Fruit fly (Drosophila melanogaster) whole organism, embryonic: ENCODE results near the gene IKKbeta.

Source experiments
- Adf1 ChIP-seq: fragments of 200-800 bp; sonication (Bioruptor generic); IDR thresholded peaks from 2 replicates; pipeline ENCODE4 v1.3.6; 2022; ENCODE audit warnings: missing biosample characterization, missing genetic modification characterization
- Asciz ChIP-seq: fragments of 200-800 bp; sonication (Bioruptor generic); optimal IDR thresholded peaks from 2 replicates; lab custom pipeline; 2017; ENCODE audit warnings: missing biosample characterization, mild to moderate bottlenecking, missing genetic modification characterization, missing genetic modification reagents
- Awh ChIP-seq: fragments of 200-800 bp; sonication (Bioruptor generic); IDR thresholded peaks from 2 replicates; pipeline ENCODE4, ENCODE4 v1.3.6; 2022; ENCODE audit warnings: missing biosample characterization, missing genetic modification characterization
- Blimp-1 ChIP-seq: fragments of 200-800 bp; sonication (Bioruptor generic); optimal IDR thresholded peaks from 3 replicates; lab custom pipeline; 2018; ENCODE audit warnings: missing biosample characterization, missing genetic modification characterization, mild to moderate bottlenecking, moderate library complexity, missing genetic modification reagents
- Bteb2 ChIP-seq: fragments of 200-800 bp; sonication (Bioruptor generic); optimal IDR thresholded peaks from 2 replicates; lab custom pipeline; 2016; ENCODE audit warnings: missing biosample characterization, missing genetic modification characterization
- CG14441 ChIP-seq: fragments of 200-800 bp; sonication (Bioruptor generic); IDR thresholded peaks from 2 replicates; pipeline ENCODE4 v1.3.6; 2022; ENCODE audit warnings: missing biosample characterization, missing genetic modification characterization
- CG1529 ChIP-seq: fragments of 200-800 bp; sonication (Bioruptor generic); optimal IDR thresholded peaks from 3 replicates; lab custom pipeline; 2018; ENCODE audit warnings: missing biosample characterization, missing genetic modification characterization
- CG17328 ChIP-seq: fragments of 200-800 bp; sonication (Bioruptor generic); IDR thresholded peaks from 2 replicates; pipeline ENCODE4 v1.3.6; 2022; ENCODE audit warnings: missing biosample characterization, missing genetic modification characterization
- CG1792 ChIP-seq: fragments of 200-800 bp; sonication (Bioruptor generic); optimal IDR thresholded peaks from 2 replicates; lab custom pipeline; 2016; ENCODE audit warnings: missing biosample characterization, missing genetic modification characterization
- CG34224 ChIP-seq: fragments of 200-800 bp; sonication (Bioruptor generic); IDR thresholded peaks from 3 replicates; pipeline ENCODE4 v1.3.6; 2022; ENCODE audit warnings: missing biosample characterization, missing genetic modification characterization; ENCODE audit not compliant: partially characterized antibody
- CG4730 ChIP-seq: fragments of 200-800 bp; sonication (Bioruptor generic); IDR thresholded peaks from 2 replicates; pipeline ENCODE4 v1.3.6; 2022; ENCODE audit warnings: missing biosample characterization, missing genetic modification characterization
- CG6175 ChIP-seq: fragments of 200-800 bp; sonication (Bioruptor generic); IDR thresholded peaks from 3 replicates; pipeline ENCODE4 v1.3.6; 2022; ENCODE audit warnings: missing biosample characterization, missing genetic modification characterization
- CG9609 ChIP-seq: fragments of 200-800 bp; sonication (Bioruptor generic); optimal IDR thresholded peaks from 3 replicates; lab custom pipeline; 2016; ENCODE audit warnings: missing biosample characterization, missing genetic modification characterization
- CHES-1-like ChIP-seq: fragments of 200-800 bp; sonication (Bioruptor generic); optimal IDR thresholded peaks from 2 replicates; lab custom pipeline; 2016; ENCODE audit warnings: missing biosample characterization, missing genetic modification characterization
- HLHmδ ChIP-seq: fragments of 200-800 bp; sonication (Bioruptor generic); optimal IDR thresholded peaks from 2 replicates; lab custom pipeline; 2018; ENCODE audit warnings: missing biosample characterization, mild to moderate bottlenecking, missing genetic modification characterization, moderate library complexity
- Hr78 ChIP-seq, 2 experiments: fragments of 200-800 bp in 1 of 2; fragments of >200 bp in 1 of 2; sonication (Bioruptor generic) in 1 of 2; optimal IDR thresholded peaks; 2 replicates each; lab custom pipeline; 2017 to 2019; ENCODE audit warnings: missing biosample characterization in 2 of 2, missing genetic modification characterization in 2 of 2, mild to moderate bottlenecking in 1 of 2, moderate library complexity in 1 of 2
- MTF-1 ChIP-seq: fragments of 200-800 bp; sonication (Bioruptor generic); optimal IDR thresholded peaks from 2 replicates; lab custom pipeline; 2018; ENCODE audit warnings: missing biosample characterization, mild to moderate bottlenecking, missing genetic modification characterization, borderline replicate concordance
- Med ChIP-seq: fragments of 200-800 bp; sonication (Bioruptor generic); peaks from one replicate; lab custom pipeline; 2016; ENCODE audit warnings: missing biosample characterization, missing genetic modification characterization, mild to moderate bottlenecking, inconsistent platforms, moderate library complexity
- Meics ChIP-seq: fragments of 200-800 bp; sonication (Bioruptor generic); optimal IDR thresholded peaks from 2 replicates; lab custom pipeline; 2017; ENCODE audit warnings: missing biosample characterization, mild to moderate bottlenecking, missing genetic modification characterization
- NC2β ChIP-seq: fragments of 200-800 bp; sonication (Bioruptor generic); optimal IDR thresholded peaks from 2 replicates; lab custom pipeline; 2016; ENCODE audit warnings: missing biosample characterization, missing genetic modification characterization
- NfI ChIP-seq: fragments of 200-800 bp; sonication (Bioruptor generic); optimal IDR thresholded peaks from 3 replicates; lab custom pipeline; 2018; ENCODE audit warnings: missing biosample characterization, mild to moderate bottlenecking, missing genetic modification characterization, moderate library complexity
- Optix ChIP-seq: fragments of 200-800 bp; sonication (Bioruptor generic); IDR thresholded peaks from 3 replicates; pipeline ENCODE4 v1.3.6; 2022; ENCODE audit warnings: missing biosample characterization, missing genetic modification characterization
- Rfx ChIP-seq: fragments of 200-800 bp; sonication (Bioruptor generic); IDR thresholded peaks from 2 replicates; pipeline ENCODE4 v1.3.6; 2022; ENCODE audit warnings: missing biosample characterization, missing genetic modification characterization
- Trl ChIP-seq, 3 experiments: fragments of >200 bp in 2 of 3; fragments of 200-800 bp in 1 of 3; sonication (Bioruptor generic) in 1 of 3; optimal IDR thresholded peaks; 2 replicates in 1 of 3; 3 replicates in 2 of 3; lab custom pipeline; 2016 to 2017; ENCODE audit warnings: missing biosample characterization in 1 of 3, missing genetic modification characterization in 1 of 3
- Vsx1 ChIP-seq: fragments of 200-800 bp; sonication (Bioruptor generic); optimal IDR thresholded peaks from 2 replicates; lab custom pipeline; 2017; ENCODE audit warnings: missing biosample characterization, mild to moderate bottlenecking, missing genetic modification characterization, missing genetic modification reagents
- Xrp1 ChIP-seq: fragments of 200-800 bp; sonication (Bioruptor generic); IDR thresholded peaks from 2 replicates; pipeline ENCODE4 v1.3.6; 2022; ENCODE audit warnings: missing biosample characterization, missing genetic modification characterization
- ash1 ChIP-seq: fragments of 200-800 bp; sonication (Bioruptor generic); optimal IDR thresholded peaks from 2 replicates; lab custom pipeline; 2018; ENCODE audit warnings: missing biosample characterization, mild to moderate bottlenecking, missing genetic modification characterization
- az2 ChIP-seq: fragments of 200-800 bp; sonication (Bioruptor generic); optimal IDR thresholded peaks from 3 replicates; lab custom pipeline; 2016; ENCODE audit warnings: missing biosample characterization, missing genetic modification characterization
- ci ChIP-seq: fragments of 200-800 bp; sonication (Bioruptor generic); IDR thresholded peaks from 3 replicates; pipeline ENCODE4 v1.3.6; 2022; ENCODE audit warnings: missing biosample characterization, missing genetic modification characterization
- en ChIP-seq: fragments of 200-800 bp; sonication (Bioruptor generic); optimal IDR thresholded peaks from 2 replicates; lab custom pipeline; 2016; ENCODE audit warnings: missing biosample characterization, missing genetic modification characterization
- exex ChIP-seq: fragments of 200-800 bp; sonication (Bioruptor generic); optimal IDR thresholded peaks from 4 replicates; lab custom pipeline; 2018; ENCODE audit warnings: missing biosample characterization, mild to moderate bottlenecking, missing genetic modification characterization, moderate library complexity
- gem ChIP-seq: fragments of 200-800 bp; sonication (Bioruptor generic); optimal IDR thresholded peaks from 2 replicates; lab custom pipeline; 2019; ENCODE audit warnings: missing biosample characterization, mild to moderate bottlenecking, missing genetic modification characterization, moderate library complexity
- grau ChIP-seq: fragments of 200-800 bp; optimal IDR thresholded peaks from 3 replicates; lab custom pipeline; 2019; ENCODE audit warnings: missing biosample characterization, mild to moderate bottlenecking, missing genetic modification characterization, moderate library complexity
- hb ChIP-seq: fragments of 200-800 bp; sonication (Bioruptor generic); IDR thresholded peaks from 3 replicates; pipeline ENCODE4 v1.3.6; 2022; ENCODE audit warnings: missing biosample characterization, missing genetic modification characterization; ENCODE audit not compliant: partially characterized antibody
- org-1 ChIP-seq: fragments of 200-800 bp; sonication (Bioruptor generic); optimal IDR thresholded peaks from 2 replicates; lab custom pipeline; 2017; ENCODE audit warnings: missing biosample characterization, missing genetic modification characterization
- sc ChIP-seq, 3 experiments: fragments of >200 bp in 2 of 3; fragments of 200-800 bp in 1 of 3; sonication (Bioruptor generic) in 1 of 3; optimal IDR thresholded peaks; 2 replicates in 2 of 3; 3 replicates in 1 of 3; lab custom pipeline; 2017; ENCODE audit warnings: mild to moderate bottlenecking in 1 of 3, missing biosample characterization in 1 of 3, missing genetic modification characterization in 1 of 3, missing genetic modification reagents in 1 of 3
- sens ChIP-seq: fragments of 200-800 bp; sonication (Bioruptor generic); peaks from one replicate; lab custom pipeline; 2016; ENCODE audit warnings: missing biosample characterization, missing genetic modification characterization
- tio ChIP-seq: fragments of 200-800 bp; sonication (Bioruptor generic); optimal IDR thresholded peaks from 2 replicates; lab custom pipeline; 2017; ENCODE audit warnings: missing biosample characterization, missing genetic modification characterization, inconsistent platforms
- vfl ChIP-seq: fragments of 200-800 bp; sonication (Bioruptor generic); optimal IDR thresholded peaks from 2 replicates; lab custom pipeline; 2016; ENCODE audit warnings: missing biosample characterization, missing genetic modification characterization
- vvl ChIP-seq: fragments of 200-800 bp; sonication (Bioruptor generic); IDR thresholded peaks from 2 replicates; pipeline ENCODE4 v1.3.6; 2022; ENCODE audit warnings: missing biosample characterization, missing genetic modification characterization

Gene IKKbeta

DNA sequence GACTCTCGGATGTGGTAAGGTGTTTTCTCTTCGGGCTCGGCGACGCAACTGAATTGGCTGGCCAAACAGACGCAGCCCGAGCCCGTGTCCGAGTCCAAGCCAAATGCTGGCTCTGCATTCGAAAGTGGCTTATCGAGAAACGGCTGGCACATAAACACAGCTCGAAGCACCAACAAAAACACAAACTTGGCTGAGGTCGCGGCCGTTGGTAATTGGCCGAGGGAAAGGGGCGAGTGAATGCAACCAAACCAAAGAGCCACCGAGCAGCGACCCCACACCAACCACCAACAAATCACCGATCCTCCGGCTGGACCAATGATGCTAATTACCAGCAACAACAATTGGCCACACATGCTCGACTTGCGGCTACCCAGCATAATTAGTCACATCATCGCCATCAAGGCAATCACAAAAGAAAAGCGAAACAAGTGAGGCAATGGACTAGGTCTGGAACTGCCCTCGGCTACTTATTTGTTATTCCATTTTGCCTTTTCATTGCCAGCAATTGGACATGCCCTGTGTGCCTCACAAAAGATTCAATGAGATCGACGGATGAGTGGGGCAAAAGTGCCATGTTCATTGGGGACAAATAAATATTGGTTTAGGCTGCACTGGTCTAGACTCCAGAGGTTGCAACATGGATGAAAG is 31.8 kb upstream of the IKKbeta start, which contains the start of gene CG32855 (continued):
- TF ChIP-seq Meics (GFP tag; lab: Kevin White, UChicago), result no peak
- TF ChIP-seq ci (GFP tag; lab: Robert Waterston, UW), result peak; percentile 55; the same call in 1 of the 3 replicates
- TF ChIP-seq Blimp-1, result peak; percentile 20
- no peak for TF ChIP-seq hb
- peak; percentile 77 for TF ChIP-seq sens (GFP tag; lab: Kevin White, UChicago)
- TF ChIP-seq vvl (GFP tag; lab: Robert Waterston, UW), result 0 out of 2 replicates have a peak, but pooled peaks have one; percentile 20
- no peak for TF ChIP-seq az2 (GFP tag; lab: Kevin White, UChicago)
- TF ChIP-seq CG9609 (GFP tag; lab: Kevin White, UChicago), result no peak
- TF ChIP-seq MTF-1 (GFP tag; lab: Kevin White, UChicago), result no peak
- TF ChIP-seq CG1792 (GFP tag; lab: Kevin White, UChicago), result no peak
- TF ChIP-seq CG17328, result no peak
- TF ChIP-seq Med (GFP tag; lab: Kevin White, UChicago), result peak; percentile 76
- TF ChIP-seq Vsx1 (GFP tag; lab: Kevin White, UChicago), result peak; percentile 49
- no peak for TF ChIP-seq Adf1 (GFP tag; lab: Robert Waterston, UW)
- TF ChIP-seq Asciz, result peak; percentile 7
- TF ChIP-seq tio, result no peak
- no peak for TF ChIP-seq grau
- no peak for TF ChIP-seq CG6175 (GFP tag; lab: Robert Waterston, UW)
- no peak for TF ChIP-seq NfI (GFP tag; lab: Kevin White, UChicago)
- no peak for TF ChIP-seq Rfx (GFP tag; lab: Robert Waterston, UW)
- TF ChIP-seq sc (optimal IDR thresholded peaks at IDR 0.05; lab: Kevin White, UChicago), result no peak
- TF ChIP-seq sc (GFP tag; optimal IDR thresholded peaks at IDR 0.05; lab: Kevin White, UChicago), result no peak
- no peak for TF ChIP-seq Trl (optimal IDR thresholded peaks at IDR 0.05; lab: Kevin White, UChicago)
- no peak for TF ChIP-seq Trl (GFP tag; optimal IDR thresholded peaks at IDR 0.05; lab: Kevin White, UChicago)
- no peak for TF ChIP-seq en (GFP tag; lab: Kevin White, UChicago)
- no peak for TF ChIP-seq gem

DNA sequence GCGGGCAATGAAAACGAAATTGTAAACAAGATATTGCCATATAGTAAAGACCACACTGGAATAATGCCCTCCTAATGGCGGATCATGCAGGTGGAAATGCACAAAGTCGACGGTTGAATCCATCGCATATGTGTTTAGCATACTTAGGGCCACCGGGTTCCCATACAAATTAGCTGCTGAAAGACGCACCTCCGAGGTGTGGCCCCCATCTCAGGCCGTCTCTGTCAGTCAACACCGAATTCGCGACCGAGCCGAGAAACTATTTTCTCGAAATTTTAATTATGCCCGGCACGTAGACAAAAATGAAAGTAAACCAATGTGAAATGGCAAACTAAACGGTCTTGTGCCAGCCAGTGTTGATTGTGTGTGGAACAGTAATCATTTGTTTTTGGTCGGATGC is 29.0 kb upstream of the IKKbeta start:
- TF ChIP-seq NC2β (GFP tag; lab: Kevin White, UChicago) (no peak), Vsx1 (GFP tag; lab: Kevin White, UChicago) (no peak), vvl (GFP tag; lab: Robert Waterston, UW) (peak; percentile 64; the same call in 1 of the 2 replicates), CG4730 (GFP tag; lab: Robert Waterston, UW) (no peak), vfl (GFP tag; lab: Kevin White, UChicago) (no peak), Xrp1 (GFP tag; lab: Robert Waterston, UW) (no peak), Optix (GFP tag; lab: Robert Waterston, UW) (no peak), org-1 (GFP tag; lab: Kevin White, UChicago) (no peak), CG1529 (GFP tag; lab: Kevin White, UChicago) (no peak), exex (tag; lab: Kevin White, UChicago) (no peak), CG17328 (no peak), ash1 (GFP tag; lab: Kevin White, UChicago) (no peak), Med (GFP tag; lab: Kevin White, UChicago) (peak; percentile 1), Awh (GFP tag; lab: Robert Waterston, UW) (no peak), CG34224 (no peak), Blimp-1 (peak; percentile 55), HLHmδ (GFP tag; lab: Kevin White, UChicago) (no peak), CG14441 (GFP tag; lab: Robert Waterston, UW) (no peak), Bteb2 (GFP tag; lab: Kevin White, UChicago) (no peak), CHES-1-like (no peak), Hr78 (GFP tag; optimal IDR thresholded peaks at IDR 0.05; lab: Kevin White, UChicago) (no peak)
